Fruit fly (Drosophila melanogaster) whole organism, embryonic: ENCODE results near the gene CG4210.

Source experiments
- Antp ChIP-seq: fragments of 200-800 bp; sonication (Bioruptor generic); optimal IDR thresholded peaks from 3 replicates; lab custom pipeline; 2016; ENCODE audit warnings: missing biosample characterization, missing genetic modification characterization
- Bgb ChIP-seq: fragments of 200-800 bp; sonication (Bioruptor generic); IDR thresholded peaks from 2 replicates; pipeline ENCODE4 v1.3.6; 2022; ENCODE audit warnings: missing biosample characterization, missing genetic modification characterization; ENCODE audit not compliant: partially characterized antibody
- CG10462 ChIP-seq: fragments of 200-800 bp; sonication (Bioruptor generic); optimal IDR thresholded peaks from 2 replicates; lab custom pipeline; 2016; ENCODE audit warnings: missing biosample characterization, missing genetic modification characterization
- CG14860 ChIP-seq: fragments of 200-800 bp; sonication (Bioruptor generic); IDR thresholded peaks from 3 replicates; pipeline ENCODE4 v1.3.6; 2022; ENCODE audit warnings: missing biosample characterization, missing genetic modification characterization; ENCODE audit not compliant: partially characterized antibody
- CG15696 ChIP-seq: fragments of 200-800 bp; sonication (Bioruptor generic); optimal IDR thresholded peaks from 2 replicates; lab custom pipeline; 2019; ENCODE audit warnings: missing biosample characterization, mild to moderate bottlenecking, missing genetic modification characterization, moderate library complexity
- CG16813 ChIP-seq: fragments of 200-800 bp; sonication (Bioruptor generic); IDR thresholded peaks from 3 replicates; pipeline ENCODE4 v1.3.6; 2022; ENCODE audit warnings: missing biosample characterization, missing genetic modification characterization; ENCODE audit not compliant: partially characterized antibody
- CG18262 ChIP-seq: fragments of 200-800 bp; optimal IDR thresholded peaks from 3 replicates; lab custom pipeline; 2019; ENCODE audit warnings: missing biosample characterization, mild to moderate bottlenecking, missing genetic modification characterization, moderate library complexity
- CG3726 ChIP-seq: fragments of 200-800 bp; sonication (Bioruptor generic); IDR thresholded peaks from 3 replicates; pipeline ENCODE4, ENCODE4 v1.3.6; 2022; ENCODE audit warnings: missing biosample characterization, missing genetic modification characterization
- CG6689 ChIP-seq: fragments of 200-800 bp; sonication (Bioruptor generic); IDR thresholded peaks from 2 replicates; pipeline ENCODE4 v1.3.6; 2022; ENCODE audit warnings: missing biosample characterization, missing genetic modification characterization
- CG6854 ChIP-seq: fragments of 200-800 bp; sonication (Bioruptor generic); optimal IDR thresholded peaks from 3 replicates; lab custom pipeline; 2017; ENCODE audit warnings: missing biosample characterization, mild to moderate bottlenecking, missing genetic modification characterization
- CG7271 ChIP-seq: fragments of 200-800 bp; sonication (Bioruptor generic); optimal IDR thresholded peaks from 2 replicates; lab custom pipeline; 2018; ENCODE audit warnings: missing biosample characterization, mild to moderate bottlenecking, missing genetic modification characterization, moderate library complexity
- CG7928 ChIP-seq: fragments of 200-800 bp; sonication (Bioruptor generic); optimal IDR thresholded peaks from 2 replicates; lab custom pipeline; 2017; ENCODE audit warnings: missing biosample characterization, mild to moderate bottlenecking, missing genetic modification characterization
- CG7987 ChIP-seq: fragments of 200-800 bp; sonication (Bioruptor generic); optimal IDR thresholded peaks from 2 replicates; lab custom pipeline; 2018; ENCODE audit warnings: missing biosample characterization, mild to moderate bottlenecking, missing genetic modification characterization, moderate library complexity
- Chrac-16 ChIP-seq: fragments of 200-800 bp; sonication (Bioruptor generic); optimal IDR thresholded peaks from 3 replicates; lab custom pipeline; 2016; ENCODE audit warnings: missing biosample characterization, missing genetic modification characterization
- Dip3 ChIP-seq: fragments of 200-800 bp; sonication (Bioruptor generic); optimal IDR thresholded peaks from 3 replicates; lab custom pipeline; 2016; ENCODE audit warnings: missing biosample characterization, missing genetic modification characterization
- Doc2 ChIP-seq: fragments of 200-800 bp; sonication (Bioruptor generic); IDR thresholded peaks from 2 replicates; pipeline ENCODE4 v1.3.6; 2022; ENCODE audit warnings: missing biosample characterization, missing genetic modification characterization
- E2f1 ChIP-seq: fragments of 200-800 bp; sonication (Bioruptor generic); IDR thresholded peaks from 2 replicates; pipeline ENCODE4 v1.3.6; 2022; ENCODE audit warnings: missing biosample characterization, missing genetic modification characterization
- Fer2 ChIP-seq: fragments of 200-800 bp; sonication (Bioruptor generic); optimal IDR thresholded peaks from 2 replicates; lab custom pipeline; 2018; ENCODE audit warnings: missing biosample characterization, mild to moderate bottlenecking, missing genetic modification characterization, moderate library complexity
- H15 ChIP-seq: fragments of 200-800 bp; sonication (Bioruptor generic); IDR thresholded peaks from 3 replicates; pipeline ENCODE4 v1.3.6; 2022; ENCODE audit warnings: missing biosample characterization, missing genetic modification characterization
- HHEX ChIP-seq: fragments of 200-800 bp; sonication (Bioruptor generic); optimal IDR thresholded peaks from 3 replicates; lab custom pipeline; 2017; ENCODE audit warnings: missing biosample characterization, mild to moderate bottlenecking, missing genetic modification characterization, missing genetic modification reagents
- HLH3B ChIP-seq: fragments of 200-800 bp; sonication (Bioruptor generic); IDR thresholded peaks from 2 replicates; pipeline ENCODE4 v1.3.6; 2022; ENCODE audit warnings: missing biosample characterization, missing genetic modification characterization
- Hsf ChIP-seq: fragments of 200-800 bp; sonication (Bioruptor generic); optimal IDR thresholded peaks from 3 replicates; lab custom pipeline; 2016; ENCODE audit warnings: missing biosample characterization, missing genetic modification characterization
- Kr ChIP-seq: fragments of 200-800 bp; sonication (Bioruptor generic); optimal IDR thresholded peaks from 2 replicates; lab custom pipeline; 2017; ENCODE audit warnings: missing biosample characterization, mild to moderate bottlenecking, missing genetic modification characterization
- Mes4 ChIP-seq: fragments of 200-800 bp; sonication (Bioruptor generic); optimal IDR thresholded peaks from 2 replicates; lab custom pipeline; 2016; ENCODE audit warnings: missing biosample characterization, missing genetic modification characterization
- Myb ChIP-seq: fragments of 200-800 bp; sonication (Bioruptor generic); optimal IDR thresholded peaks from 2 replicates; lab custom pipeline; 2016; ENCODE audit warnings: missing biosample characterization, missing genetic modification characterization
- Nf-YB ChIP-seq: fragments of 200-800 bp; sonication (Bioruptor generic); optimal IDR thresholded peaks from 3 replicates; lab custom pipeline; 2019; ENCODE audit warnings: missing biosample characterization, mild to moderate bottlenecking, missing genetic modification characterization, moderate library complexity
- Sox100B ChIP-seq: fragments of 200-800 bp; sonication (Bioruptor generic); optimal IDR thresholded peaks from 3 replicates; lab custom pipeline; 2018; ENCODE audit warnings: missing biosample characterization, mild to moderate bottlenecking, missing genetic modification characterization
- Sry-δ ChIP-seq: fragments of 200-800 bp; sonication (Bioruptor generic); optimal IDR thresholded peaks from 2 replicates; lab custom pipeline; 2016; ENCODE audit warnings: missing biosample characterization, missing genetic modification characterization
- TFAM ChIP-seq: fragments of 200-800 bp; sonication (Bioruptor generic); optimal IDR thresholded peaks from 2 replicates; lab custom pipeline; 2017; ENCODE audit warnings: missing biosample characterization, missing genetic modification characterization, inconsistent platforms
- chn ChIP-seq: fragments of 200-800 bp; sonication (Bioruptor generic); optimal IDR thresholded peaks from 2 replicates; lab custom pipeline; 2016; ENCODE audit warnings: missing biosample characterization, missing genetic modification characterization
- crp ChIP-seq, 2 experiments: fragments of 200-800 bp; sonication (Bioruptor generic); optimal IDR thresholded peaks; 2 replicates in 1 of 2; 3 replicates in 1 of 2; lab custom pipeline; 2017; ENCODE audit warnings: missing biosample characterization in 2 of 2, missing genetic modification characterization in 2 of 2, mild to moderate bottlenecking in 1 of 2, moderate library complexity in 1 of 2
- dan ChIP-seq: fragments of 200-800 bp; sonication (Bioruptor generic); IDR thresholded peaks from 2 replicates; pipeline ENCODE4 v1.3.6; 2022; ENCODE audit warnings: missing biosample characterization, missing genetic modification characterization
- dati ChIP-seq: fragments of 200-800 bp; sonication (Bioruptor generic); IDR thresholded peaks from 2 replicates; pipeline ENCODE4 v1.3.6; 2022; ENCODE audit warnings: missing biosample characterization, missing genetic modification characterization
- exex ChIP-seq: fragments of 200-800 bp; sonication (Bioruptor generic); optimal IDR thresholded peaks from 4 replicates; lab custom pipeline; 2018; ENCODE audit warnings: missing biosample characterization, mild to moderate bottlenecking, missing genetic modification characterization, moderate library complexity
- gcm ChIP-seq: fragments of 200-800 bp; sonication (Bioruptor generic); optimal IDR thresholded peaks from 2 replicates; lab custom pipeline; 2019; ENCODE audit warnings: missing biosample characterization, mild to moderate bottlenecking, missing genetic modification characterization, moderate library complexity
- gfzf ChIP-seq: fragments of 200-800 bp; sonication (Bioruptor generic); optimal IDR thresholded peaks from 2 replicates; lab custom pipeline; 2016; ENCODE audit warnings: missing biosample characterization, mild to moderate bottlenecking, missing genetic modification characterization, moderate library complexity
- gsb-n ChIP-seq: fragments of 200-800 bp; sonication (Bioruptor generic); optimal IDR thresholded peaks from 3 replicates; lab custom pipeline; 2018; ENCODE audit warnings: missing biosample characterization, mild to moderate bottlenecking, missing genetic modification characterization
- gt ChIP-seq: fragments of 200-800 bp; sonication (Bioruptor generic); IDR thresholded peaks from 2 replicates; pipeline ENCODE4 v1.3.6; 2022; ENCODE audit warnings: missing biosample characterization, missing genetic modification characterization
- jigr1 ChIP-seq: fragments of 200-800 bp; sonication (Bioruptor generic); IDR thresholded peaks from 3 replicates; pipeline ENCODE4 v1.3.6; 2022; ENCODE audit warnings: missing biosample characterization, missing genetic modification characterization
- jing ChIP-seq: fragments of 200-800 bp; sonication (Bioruptor generic); optimal IDR thresholded peaks from 2 replicates; lab custom pipeline; 2018; ENCODE audit warnings: missing biosample characterization, mild to moderate bottlenecking, missing genetic modification characterization
- jumu ChIP-seq: fragments of 200-800 bp; sonication (Bioruptor generic); optimal IDR thresholded peaks from 3 replicates; lab custom pipeline; 2016; ENCODE audit warnings: missing biosample characterization, missing genetic modification characterization
- oc ChIP-seq: fragments of 200-800 bp; sonication (Bioruptor generic); optimal IDR thresholded peaks from 2 replicates; lab custom pipeline; 2018; ENCODE audit warnings: missing biosample characterization, mild to moderate bottlenecking, missing genetic modification characterization, moderate library complexity
- pum ChIP-seq: fragments of 200-800 bp; sonication (Bioruptor generic); optimal IDR thresholded peaks from 2 replicates; lab custom pipeline; 2016; ENCODE audit warnings: missing biosample characterization, missing genetic modification characterization
- salm ChIP-seq: fragments of 200-800 bp; sonication (Bioruptor generic); optimal IDR thresholded peaks from 2 replicates; lab custom pipeline; 2018; ENCODE audit warnings: missing biosample characterization, mild to moderate bottlenecking, missing genetic modification characterization
- slbo ChIP-seq: fragments of 200-800 bp; sonication (Bioruptor generic); IDR thresholded peaks from 2 replicates; pipeline ENCODE4 v1.3.6; 2022; ENCODE audit warnings: missing biosample characterization, missing genetic modification characterization
- sqz ChIP-seq: fragments of 200-800 bp; sonication (Bioruptor generic); optimal IDR thresholded peaks from 3 replicates; lab custom pipeline; 2018; ENCODE audit warnings: missing biosample characterization, mild to moderate bottlenecking, missing genetic modification characterization
- sug ChIP-seq: fragments of 200-800 bp; optimal IDR thresholded peaks from 2 replicates; lab custom pipeline; 2019; ENCODE audit warnings: missing biosample characterization, mild to moderate bottlenecking, missing genetic modification characterization, moderate library complexity
- tgo ChIP-seq: fragments of 200-800 bp; sonication (Bioruptor generic); IDR thresholded peaks from 3 replicates; pipeline ENCODE4 v1.3.6; 2022; ENCODE audit warnings: missing biosample characterization, missing genetic modification characterization
- trem ChIP-seq: fragments of 200-800 bp; optimal IDR thresholded peaks from 3 replicates; lab custom pipeline; 2019; ENCODE audit warnings: missing biosample characterization, mild to moderate bottlenecking, missing genetic modification characterization, moderate library complexity

CG4210 gene

dm6 chr3R:15218824-15219576, 5.2 kb downstream of the CG4210 start, which contains the start of the genes SIDL and CG12241 (continued):
- peak; percentile 54 to 91 for TF ChIP-seq crp (GFP tag; optimal IDR thresholded peaks at IDR 0.05; lab: Kevin White, UChicago)
- TF ChIP-seq Sry-δ (GFP tag; lab: Kevin White, UChicago), result peak; percentile 66
- peak; percentile 68 for TF ChIP-seq exex (tag; lab: Kevin White, UChicago)
- peak; percentile 17 for TF ChIP-seq CG10462 (GFP tag; lab: Kevin White, UChicago)
- TF ChIP-seq gsb-n (tag; lab: Kevin White, UChicago), result no peak
- TF ChIP-seq oc, result no peak
- TF ChIP-seq CG7987 (GFP tag; lab: Kevin White, UChicago), result no peak
- TF ChIP-seq slbo (GFP tag; lab: Robert Waterston, UW), result peak; percentile 67
- peak; percentile 46 for TF ChIP-seq gcm (GFP tag; lab: Kevin White, UChicago)
- peak; percentile 79; the same call in 2 of the 3 replicates for TF ChIP-seq CG3726 (GFP tag; lab: Robert Waterston, UW)
- TF ChIP-seq H15 (GFP tag; lab: Robert Waterston, UW), result peak; percentile 91
- TF ChIP-seq jing, result no peak
- no peak for TF ChIP-seq sqz
- peak; percentile 50; the same call in 1 of the 2 replicates for TF ChIP-seq dan (GFP tag; lab: Robert Waterston, UW)
- TF ChIP-seq gt (GFP tag; lab: Robert Waterston, UW), result peak; percentile 76
- TF ChIP-seq sug (tag; lab: Kevin White, UChicago), result peak; percentile 75
- peak; percentile 73 for TF ChIP-seq trem
- TF ChIP-seq Chrac-16 (GFP tag; lab: Kevin White, UChicago), result peak; percentile 63
- peak; percentile 94 for TF ChIP-seq E2f1 (GFP tag; lab: Robert Waterston, UW)
- peak; percentile 79 for TF ChIP-seq jumu
- TF ChIP-seq Nf-YB (GFP tag; lab: Kevin White, UChicago), result no peak
- TF ChIP-seq CG7271, result peak; percentile 31
- TF ChIP-seq Bgb (GFP tag; lab: Robert Waterston, UW), result no peak
- TF ChIP-seq TFAM (GFP tag; lab: Kevin White, UChicago), result no peak
- TF ChIP-seq dati (GFP tag; lab: Robert Waterston, UW), result peak; percentile 72
- no peak for TF ChIP-seq Sox100B (GFP tag; lab: Kevin White, UChicago)
- peak; percentile 69 for TF ChIP-seq pum (GFP tag; lab: Kevin White, UChicago)
- peak; percentile 88 for TF ChIP-seq jigr1
- TF ChIP-seq CG7928 (GFP tag; lab: Kevin White, UChicago), result peak; percentile 85
- peak; percentile 78 for TF ChIP-seq CG6854 (GFP tag; lab: Kevin White, UChicago)
- peak; percentile 15 for TF ChIP-seq gfzf (GFP tag; lab: Kevin White, UChicago)
- TF ChIP-seq CG18262 (tag; lab: Kevin White, UChicago), result peak; percentile 90
- TF ChIP-seq Fer2 (tag; lab: Kevin White, UChicago), result peak; percentile 62
- TF ChIP-seq tgo, result peak; percentile 96
- TF ChIP-seq CG6689 (GFP tag; lab: Robert Waterston, UW), result peak; percentile 96
- TF ChIP-seq Myb (GFP tag; lab: Kevin White, UChicago), result peak; percentile 49
- TF ChIP-seq HLH3B, result peak; percentile 92
- peak; percentile 39 for TF ChIP-seq CG15696 (tag; lab: Kevin White, UChicago)
- TF ChIP-seq HHEX (GFP tag; lab: Kevin White, UChicago), result peak; percentile 83
- peak; percentile 74 for TF ChIP-seq Antp (GFP tag; lab: Kevin White, UChicago)
- TF ChIP-seq CG14860 (GFP tag; lab: Robert Waterston, UW), result 0 out of 3 replicates have a peak, but pooled peaks have one; percentile 22
- no peak for TF ChIP-seq Kr (GFP tag; lab: Kevin White, UChicago)
- TF ChIP-seq Dip3 (GFP tag; lab: Kevin White, UChicago), result peak; percentile 74
- TF ChIP-seq Doc2 (GFP tag; lab: Robert Waterston, UW), result peak; percentile 75
- TF ChIP-seq Hsf, result peak; percentile 72
- TF ChIP-seq chn, result peak; percentile 74
- TF ChIP-seq Mes4 (GFP tag; lab: Kevin White, UChicago), result peak; percentile 22
- peak; percentile 16; the same call in 1 of the 3 replicates for TF ChIP-seq CG16813
- peak; percentile 23 for TF ChIP-seq salm
